Fruit fly (Drosophila melanogaster) whole organism, embryonic: Measurements from ENCODE around the gene Vajk2.

Source experiments
- CG13624 ChIP-seq: fragments of 200-800 bp; sonication (Bioruptor generic); optimal IDR thresholded peaks from 2 replicates; lab custom pipeline; 2016; ENCODE audit warnings: missing biosample characterization, missing genetic modification characterization
- CG13894 ChIP-seq: fragments of 200-800 bp; sonication (Bioruptor generic); optimal IDR thresholded peaks from 3 replicates; lab custom pipeline; 2018; ENCODE audit warnings: missing biosample characterization, mild to moderate bottlenecking, missing genetic modification characterization, moderate library complexity
- CG15269 ChIP-seq: fragments of 200-800 bp; sonication (Bioruptor generic); optimal IDR thresholded peaks from 2 replicates; lab custom pipeline; 2018; ENCODE audit warnings: missing biosample characterization, mild to moderate bottlenecking, missing genetic modification characterization, moderate library complexity
- CG15696 ChIP-seq: fragments of 200-800 bp; sonication (Bioruptor generic); optimal IDR thresholded peaks from 2 replicates; lab custom pipeline; 2019; ENCODE audit warnings: missing biosample characterization, mild to moderate bottlenecking, missing genetic modification characterization, moderate library complexity
- CG17385 ChIP-seq: fragments of 200-800 bp; sonication (Bioruptor generic); optimal IDR thresholded peaks from 3 replicates; lab custom pipeline; 2018; ENCODE audit warnings: missing biosample characterization, mild to moderate bottlenecking, missing genetic modification characterization
- CG2116 ChIP-seq: fragments of 200-800 bp; sonication (Bioruptor generic); optimal IDR thresholded peaks from 3 replicates; lab custom pipeline; 2018; ENCODE audit warnings: missing biosample characterization, mild to moderate bottlenecking, missing genetic modification characterization
- CG2678 ChIP-seq: fragments of 200-800 bp; sonication (Bioruptor generic); optimal IDR thresholded peaks from 3 replicates; lab custom pipeline; 2019; ENCODE audit warnings: missing biosample characterization, mild to moderate bottlenecking, missing genetic modification characterization, moderate library complexity
- CG3726 ChIP-seq: fragments of 200-800 bp; sonication (Bioruptor generic); IDR thresholded peaks from 3 replicates; pipeline ENCODE4, ENCODE4 v1.3.6; 2022; ENCODE audit warnings: missing biosample characterization, missing genetic modification characterization
- CG6254 ChIP-seq: fragments of 200-800 bp; sonication (Bioruptor generic); optimal IDR thresholded peaks from 3 replicates; lab custom pipeline; 2017; ENCODE audit warnings: mild to moderate bottlenecking, missing biosample characterization, missing genetic modification reagents, missing genetic modification characterization
- Ets65A ChIP-seq: fragments of 200-800 bp; sonication (Bioruptor generic); peaks from one replicate; lab custom pipeline; 2016; ENCODE audit warnings: missing biosample characterization, missing genetic modification characterization
- Med ChIP-seq: fragments of 200-800 bp; sonication (Bioruptor generic); peaks from one replicate; lab custom pipeline; 2016; ENCODE audit warnings: missing biosample characterization, missing genetic modification characterization, mild to moderate bottlenecking, inconsistent platforms, moderate library complexity
- Nf-YA ChIP-seq: fragments of 200-800 bp; sonication (Bioruptor generic); IDR thresholded peaks from 2 replicates; pipeline ENCODE4 v1.3.6; 2022; ENCODE audit warnings: missing biosample characterization, missing genetic modification characterization
- Pdp1 ChIP-seq, 2 experiments: fragments of 200-800 bp; sonication (Bioruptor generic); optimal IDR thresholded peaks; 3 replicates each; lab custom pipeline; 2016; ENCODE audit warnings: missing biosample characterization in 2 of 2, missing genetic modification characterization in 2 of 2, mild to moderate bottlenecking in 1 of 2, moderate library complexity in 1 of 2
- chinmo ChIP-seq: fragments of 200-800 bp; sonication (Bioruptor generic); IDR thresholded peaks from 4 replicates; pipeline ENCODE4 v1.3.6; 2022; ENCODE audit warnings: missing biosample characterization, missing genetic modification characterization; ENCODE audit not compliant: partially characterized antibody
- gsb-n ChIP-seq: fragments of 200-800 bp; sonication (Bioruptor generic); optimal IDR thresholded peaks from 3 replicates; lab custom pipeline; 2018; ENCODE audit warnings: missing biosample characterization, mild to moderate bottlenecking, missing genetic modification characterization
- sc ChIP-seq, 3 experiments: fragments of >200 bp in 2 of 3; fragments of 200-800 bp in 1 of 3; sonication (Bioruptor generic) in 1 of 3; optimal IDR thresholded peaks; 2 replicates in 2 of 3; 3 replicates in 1 of 3; lab custom pipeline; 2017; ENCODE audit warnings: mild to moderate bottlenecking in 1 of 3, missing biosample characterization in 1 of 3, missing genetic modification characterization in 1 of 3, missing genetic modification reagents in 1 of 3
- sd ChIP-seq: fragments of 200-800 bp; sonication (Bioruptor generic); optimal IDR thresholded peaks from 3 replicates; lab custom pipeline; 2018; ENCODE audit warnings: missing biosample characterization, mild to moderate bottlenecking, missing genetic modification characterization, moderate library complexity
- sens ChIP-seq: fragments of 200-800 bp; sonication (Bioruptor generic); peaks from one replicate; lab custom pipeline; 2016; ENCODE audit warnings: missing biosample characterization, missing genetic modification characterization
- tup ChIP-seq: fragments of 200-800 bp; sonication (Bioruptor generic); optimal IDR thresholded peaks from 2 replicates; lab custom pipeline; 2016; ENCODE audit warnings: missing biosample characterization, mild to moderate bottlenecking, missing genetic modification characterization, moderate library complexity

Vajk2 gene

dm6 chr2L:13886326-13887073 lies 48.0 kb downstream of the Vajk2 start (continued):
- TF ChIP-seq CG3726 = no peak
- no peak for TF ChIP-seq CG2116 (GFP tag; lab: Kevin White, UChicago)
- peak in 1 of 2 experiments; percentile 19 for TF ChIP-seq Pdp1 (GFP tag; optimal IDR thresholded peaks at IDR 0.05; lab: Kevin White, UChicago)
- TF ChIP-seq CG15269 (tag; lab: Kevin White, UChicago) = no peak
- peak; percentile 13 for TF ChIP-seq CG17385 (GFP tag; lab: Kevin White, UChicago)
- no peak for TF ChIP-seq sc (optimal IDR thresholded peaks at IDR 0.05; lab: Kevin White, UChicago)
- no peak for TF ChIP-seq sc (GFP tag; optimal IDR thresholded peaks at IDR 0.05; lab: Kevin White, UChicago)
- no peak for TF ChIP-seq gsb-n

dm6 chr2L:13884678-13885303 lies 49.7 kb downstream of the Vajk2 start:
- TF ChIP-seq sens (GFP tag; lab: Kevin White, UChicago) = peak; percentile 26
- peak; percentile 78 for TF ChIP-seq Ets65A (GFP tag; lab: Kevin White, UChicago)
- no peak for TF ChIP-seq CG6254 (GFP tag; lab: Kevin White, UChicago)
- TF ChIP-seq Med = peak; percentile 33
- TF ChIP-seq CG15696 (tag; lab: Kevin White, UChicago) = no peak

- 0 out of 4 replicates have a peak, but pooled peaks have one; percentile 74 for TF ChIP-seq chinmo
- peak; percentile 61 for TF ChIP-seq sd (tag; lab: Kevin White, UChicago)
- no peak for TF ChIP-seq Nf-YA (GFP tag; lab: Robert Waterston, UW)
- peak in 1 of 2 experiments; percentile 56 for TF ChIP-seq Pdp1 (GFP tag; optimal IDR thresholded peaks at IDR 0.05; lab: Kevin White, UChicago)
- peak; percentile 70 for TF ChIP-seq CG13894
- no peak for TF ChIP-seq tup
- TF ChIP-seq CG2678 = peak; percentile 19
- TF ChIP-seq CG13624 (GFP tag; lab: Kevin White, UChicago) = no peak
Measured at dm6 chr2L:13884063-13884656, 50.3 kb downstream of the Vajk2 start.
